Fruit fly (Drosophila melanogaster) whole organism, embryonic: Measurements from ENCODE around the gene Exd2.
A peak's percentile ranks its signal among the peaks of the same experiment; 100 is the strongest.

ENCODE experiments used
- CG11247 ChIP-seq: fragments of 200-800 bp; sonication (Bioruptor generic); IDR thresholded peaks from 2 replicates; pipeline ENCODE4 v1.3.6; 2022; ENCODE audit warnings: missing biosample characterization, missing genetic modification characterization
- CG14441 ChIP-seq: fragments of 200-800 bp; sonication (Bioruptor generic); IDR thresholded peaks from 2 replicates; pipeline ENCODE4 v1.3.6; 2022; ENCODE audit warnings: missing biosample characterization, missing genetic modification characterization
- CG16779 ChIP-seq: fragments of 200-800 bp; sonication (Bioruptor generic); IDR thresholded peaks from 2 replicates; pipeline ENCODE4 v1.3.6; 2022; ENCODE audit warnings: missing biosample characterization, missing genetic modification characterization
- CG17361 ChIP-seq: fragments of 200-800 bp; sonication (Bioruptor generic); IDR thresholded peaks from 3 replicates; pipeline ENCODE4 v1.3.6; 2022; ENCODE audit warnings: missing biosample characterization, missing genetic modification characterization
- CG17385 ChIP-seq: fragments of 200-800 bp; sonication (Bioruptor generic); optimal IDR thresholded peaks from 3 replicates; lab custom pipeline; 2018; ENCODE audit warnings: missing biosample characterization, mild to moderate bottlenecking, missing genetic modification characterization
- CG7271 ChIP-seq: fragments of 200-800 bp; sonication (Bioruptor generic); optimal IDR thresholded peaks from 2 replicates; lab custom pipeline; 2018; ENCODE audit warnings: missing biosample characterization, mild to moderate bottlenecking, missing genetic modification characterization, moderate library complexity
- Rfx ChIP-seq: fragments of 200-800 bp; sonication (Bioruptor generic); IDR thresholded peaks from 2 replicates; pipeline ENCODE4 v1.3.6; 2022; ENCODE audit warnings: missing biosample characterization, missing genetic modification characterization
- az2 ChIP-seq: fragments of 200-800 bp; sonication (Bioruptor generic); optimal IDR thresholded peaks from 3 replicates; lab custom pipeline; 2016; ENCODE audit warnings: missing biosample characterization, missing genetic modification characterization
- slou ChIP-seq: fragments of 200-800 bp; sonication (Bioruptor generic); optimal IDR thresholded peaks from 3 replicates; lab custom pipeline; 2016; ENCODE audit warnings: missing biosample characterization, missing genetic modification characterization
- tin ChIP-seq: fragments of 200-800 bp; sonication (Bioruptor generic); optimal IDR thresholded peaks from 3 replicates; lab custom pipeline; 2016; ENCODE audit warnings: missing biosample characterization, missing genetic modification characterization

DNA sequence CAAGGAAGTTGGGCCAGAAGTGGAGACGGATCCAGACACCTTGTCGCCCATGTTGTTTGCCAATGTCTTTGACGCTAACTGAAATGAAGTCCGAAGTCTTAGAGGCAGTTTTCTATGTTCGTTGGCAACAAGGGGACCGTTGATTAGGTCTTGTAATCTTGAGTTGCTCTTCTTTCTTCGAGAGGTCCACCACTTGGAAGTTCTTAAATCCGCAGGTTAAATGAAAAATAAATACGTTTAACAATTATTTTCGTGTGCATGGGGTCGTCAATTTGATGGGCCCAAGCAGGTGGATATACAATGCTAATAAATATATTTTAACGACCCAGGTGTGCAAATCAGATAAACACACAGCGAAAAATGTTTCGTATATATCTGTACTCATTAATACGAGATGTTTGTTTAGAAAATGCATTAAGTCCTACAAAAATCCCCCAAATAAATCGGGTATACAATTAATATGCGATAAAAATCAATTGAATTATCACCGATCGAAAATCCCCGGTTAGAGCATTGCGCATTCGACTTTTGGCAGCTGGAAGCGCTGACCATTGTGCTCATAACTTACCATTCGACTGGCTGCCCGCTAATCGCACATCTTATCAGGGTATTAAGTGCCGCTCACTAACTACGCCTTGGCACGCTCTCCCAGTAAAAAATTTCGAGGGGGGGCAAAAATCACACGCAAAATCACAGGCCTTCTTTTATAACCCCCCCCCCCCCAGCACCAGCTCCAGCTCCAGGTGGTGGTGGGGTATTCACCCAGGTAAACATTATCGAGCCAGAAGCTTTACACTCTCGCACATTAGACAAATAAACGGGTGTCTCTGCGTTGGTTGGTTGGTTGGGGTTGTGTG, 25.2 kb upstream of the Exd2 start, which contains the start of gene PGRP-LB:
- TF ChIP-seq CG17361 (GFP tag; lab: Robert Waterston, UW) (peak; percentile 36; the same call in 1 of the 3 replicates), CG16779 (no peak), CG7271 (tag; lab: Kevin White, UChicago) (no peak), CG17385 (peak; percentile 11), CG14441 (GFP tag; lab: Robert Waterston, UW) (no peak), CG11247 (GFP tag; lab: Robert Waterston, UW) (no peak), tin (GFP tag; lab: Kevin White, UChicago) (no peak), slou (GFP tag; lab: Kevin White, UChicago) (no peak), az2 (no peak), Rfx (peak; percentile 51; the same call in 1 of the 2 replicates)
